Worm (Caenorhabditis elegans): ENCODE data around the gene C04F5.9.

Gene C04F5.9

ce11 chrV:5089497-5090134 lies 29.4 kb downstream of the C04F5.9 start, which contains the start of gene glb-32:
TSS of gene glb-32 (minus strand) at chrV:5089547.
- peak in 1 of 2 experiments; percentile 68 for TF ChIP-seq unc-62 (GFP tag; optimal IDR thresholded peaks at IDR 0.05 in 1 of 2)
- no peak for TF ChIP-seq unc-62 (tag; optimal IDR thresholded peaks at IDR 0.05)
- peak in 1 of 2 experiments; percentile 11 for TF ChIP-seq lsy-2 (tag; optimal IDR thresholded peaks at IDR 0.05)
- TF ChIP-seq mep-1 (tag; optimal IDR thresholded peaks at IDR 0.05), result no peak

- 0 out of 2 replicates have a peak, but pooled peaks have one; percentile 11 for TF ChIP-seq dmd-6 (GFP tag; IDR thresholded peaks at IDR 0.05)
- TF ChIP-seq nhr-10 (tag; optimal IDR thresholded peaks at IDR 0.05), result no peak
- 0 out of 2 replicates have a peak, but pooled peaks have one; percentile 34 for TF ChIP-seq ctbp-1 (GFP tag; IDR thresholded peaks at IDR 0.05)
- TF ChIP-seq unc-39 (tag; optimal IDR thresholded peaks at IDR 0.05), result no peak
- peak; percentile 54 for TF ChIP-seq ces-1 (GFP tag; optimal IDR thresholded peaks at IDR 0.05)
- no peak for TF ChIP-seq mdt-29 (GFP tag; IDR thresholded peaks at IDR 0.05)
- TF ChIP-seq pha-4 (GFP tag; IDR thresholded peaks at IDR 0.05), result no peak
- no peak for TF ChIP-seq pha-4 (tag; optimal IDR thresholded peaks at IDR 0.05)
These were observed 30.7 kb downstream of the C04F5.9 start for ce11 chrV:5088311-5088710.

DNA sequence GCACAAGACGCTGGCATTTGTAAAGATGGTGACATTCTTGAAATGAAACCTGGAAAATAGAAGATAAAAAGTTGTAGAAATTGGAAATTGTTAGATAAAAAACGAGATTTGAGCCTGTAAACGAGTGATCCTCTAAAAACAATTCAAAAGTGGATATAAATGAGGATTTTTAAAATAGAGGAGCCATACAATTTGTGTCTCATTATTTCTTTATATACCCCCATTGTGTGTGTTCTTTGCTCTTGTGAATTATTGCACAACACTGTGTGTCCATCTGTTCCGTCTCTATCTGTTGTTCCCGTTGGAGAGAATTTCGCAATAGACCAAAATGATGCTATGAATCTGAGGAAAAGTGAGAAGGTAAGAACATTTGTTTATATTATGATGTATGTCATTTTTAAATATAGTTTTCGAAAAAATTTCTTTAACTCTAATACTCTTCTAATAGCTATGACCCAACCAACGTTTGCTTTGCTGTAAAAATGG lies 32.0 kb downstream of the C04F5.9 start, which contains the start of gene Y58A7A.5:
TSS of gene Y58A7A.5 (minus strand) at position 51 of the 486 bp plus-strand sequence.
- TF ChIP-seq lin-13 (GFP tag; optimal IDR thresholded peaks at IDR 0.05) (no peak), Y105C5A.15 (GFP tag; IDR thresholded peaks at IDR 0.05) (no peak), nhr-102 (tag; optimal IDR thresholded peaks at IDR 0.05) (no peak), rbr-2 (tag; optimal IDR thresholded peaks at IDR 0.05) (no peak), mep-1 (tag; optimal IDR thresholded peaks at IDR 0.05) (peak; percentile 35), duxl-1 (tag; optimal IDR thresholded peaks at IDR 0.05; ENCODE audit: poor library complexity) (no peak), T20F7.1 (GFP tag; optimal IDR thresholded peaks at IDR 0.05) (peak; percentile 49), hif-1 (tag; optimal IDR thresholded peaks at IDR 0.05) (peak in 1 of 2 experiments; percentile 39), snpc-1.2 (GFP tag; IDR thresholded peaks at IDR 0.05) (no peak), lsy-2 (tag; optimal IDR thresholded peaks at IDR 0.05) (peak in 1 of 2 experiments; percentile 59), lir-3 (tag; optimal IDR thresholded peaks at IDR 0.05) (no peak), Y48G9A.11 (GFP tag; IDR thresholded peaks at IDR 0.05) (no peak), nhr-41 (GFP tag; IDR thresholded peaks at IDR 0.05) (no peak), nhr-25 (tag; optimal IDR thresholded peaks at IDR 0.05; ENCODE audit: borderline replicate concordance, insufficient read depth) (no peak), aha-1 (tag) (no peak), F49E8.2 (tag; optimal IDR thresholded peaks at IDR 0.05; ENCODE audit: borderline replicate concordance) (no peak), D1046.2 (GFP tag; IDR thresholded peaks at IDR 0.05) (no peak), ztf-11 (tag; optimal IDR thresholded peaks at IDR 0.05) (no peak), dpl-1 (GFP tag; optimal IDR thresholded peaks at IDR 0.05) (peak; percentile 28), egl-43 (GFP tag; IDR thresholded peaks at IDR 0.05) (no peak), mes-2 (tag; optimal IDR thresholded peaks at IDR 0.05; ENCODE audit: poor library complexity, severe bottlenecking) (no peak), zfp-3 (GFP tag; conservative IDR thresholded peaks at IDR 0.05) (no peak), spr-3 (GFP tag; optimal IDR thresholded peaks at IDR 0.05) (no peak), saeg-2 (GFP tag; IDR thresholded peaks at IDR 0.05) (no peak), zag-1 (tag; optimal IDR thresholded peaks at IDR 0.05) (no peak), mdl-1 (tag; optimal IDR thresholded peaks at IDR 0.05) (no peak), ceh-44 (GFP tag; IDR thresholded peaks at IDR 0.05) (no peak), ceh-62 (tag; optimal IDR thresholded peaks at IDR 0.05) (no peak), nhr-48 (tag; optimal IDR thresholded peaks at IDR 0.05) (no peak), unc-39 (tag; optimal IDR thresholded peaks at IDR 0.05) (no peak), tag-97 (GFP tag; IDR thresholded peaks at IDR 0.05) (no peak), hmg-1.1 (GFP tag; IDR thresholded peaks at IDR 0.05) (no peak), nhr-28 (tag; optimal IDR thresholded peaks at IDR 0.05) (peak; percentile 64), cey-2 (tag; optimal IDR thresholded peaks at IDR 0.05; ENCODE audit: borderline replicate concordance, insufficient read depth) (no peak), ZK546.5 (tag; optimal IDR thresholded peaks at IDR 0.05) (no peak), pqm-1 (tag; optimal IDR thresholded peaks at IDR 0.05) (peak; percentile 6), zip-11 (GFP tag; IDR thresholded peaks at IDR 0.05) (no peak)

Measured in whole organism, L4 larva.